Worm (Caenorhabditis elegans): ENCODE data around the gene Y66A7A.4.

DNA sequence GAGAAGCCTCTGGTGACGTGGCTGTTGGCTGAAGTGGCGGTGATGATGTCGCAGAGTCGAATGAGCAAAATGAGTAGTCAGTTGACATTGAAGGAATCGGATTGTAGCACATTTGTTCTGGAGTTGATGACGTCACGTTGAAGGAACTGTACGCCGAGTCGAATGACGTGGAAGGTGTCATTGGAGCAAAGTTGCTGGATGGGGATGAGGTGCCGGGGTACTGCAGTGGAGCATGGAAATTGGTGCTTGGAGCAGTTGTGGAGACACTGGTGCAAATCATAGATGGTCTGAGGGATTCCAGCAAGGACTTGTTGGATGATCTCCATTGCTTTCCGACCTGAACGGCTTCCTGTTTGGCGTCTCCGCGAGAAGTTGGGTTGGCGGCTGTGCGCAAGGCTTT is 21.0 kb downstream of the Y66A7A.4 start:
- TF ChIP-seq eyg-1 (tag; optimal IDR thresholded peaks at IDR 0.05) (no peak), pqm-1 (tag; optimal IDR thresholded peaks at IDR 0.05) (no peak), nhr-11 (tag; optimal IDR thresholded peaks at IDR 0.05) (no peak), pha-4 (tag; optimal IDR thresholded peaks at IDR 0.05) (no peak), ceh-2 (tag; optimal IDR thresholded peaks at IDR 0.05) (no peak), ama-1 (optimal IDR thresholded peaks at IDR 0.05) (no peak), dmd-4 (tag; optimal IDR thresholded peaks at IDR 0.05; ENCODE audit: borderline replicate concordance) (no peak), ceh-24 (tag; optimal IDR thresholded peaks at IDR 0.05) (no peak), ceh-30 (tag; optimal IDR thresholded peaks at IDR 0.05) (no peak), tbx-7 (tag; optimal IDR thresholded peaks at IDR 0.05) (no peak)

Data from whole organism, late embryonic.